Worm (Caenorhabditis elegans) whole organism, young adult: ENCODE measurements around the gene add-2.

Source experiments
- B0035.1 ChIP-seq: sonication (generic microtip); optimal IDR thresholded peaks from 2 replicates; lab custom pipeline; 2016; ENCODE audit warnings: missing genetic modification characterization, mild to moderate bottlenecking, missing compliant biosample characterization, missing genotype, missing genetic modification reagents
- C17E4.6 ChIP-seq: fragments of 200-800 bp; sonication (Bioruptor generic); IDR thresholded peaks from 2 replicates; pipeline ENCODE4 v1.3.6; 2022; ENCODE audit warnings: missing genetic modification reagents, missing genetic modification characterization, missing compliant biosample characterization
- F23B12.7 ChIP-seq: sonication (generic microtip); optimal IDR thresholded peaks from 2 replicates; lab custom pipeline; 2017; ENCODE audit warnings: missing genetic modification characterization, mild to moderate bottlenecking, missing compliant biosample characterization, antibody characterized with exemption, moderate library complexity; ENCODE audit not compliant: insufficient read depth
- F37B4.10 ChIP-seq: fragments of 200-800 bp; sonication (Bioruptor generic); IDR thresholded peaks from 2 replicates; pipeline ENCODE4 v1.3.6; 2022; ENCODE audit warnings: missing genetic modification characterization, missing compliant biosample characterization
- F52B5.7 ChIP-seq: sonication (generic microtip); optimal IDR thresholded peaks from 2 replicates; lab custom pipeline; 2016; ENCODE audit warnings: mild to moderate bottlenecking, missing genetic modification characterization, missing compliant biosample characterization
- F57A8.1 ChIP-seq: fragments of 200-800 bp; sonication (Bioruptor generic); optimal IDR thresholded peaks from 2 replicates; lab custom pipeline; 2018; ENCODE audit warnings: mild to moderate bottlenecking, missing genetic modification characterization, moderate library complexity, missing compliant biosample characterization
- Y53F4B.3 ChIP-seq: fragments of 200-800 bp; sonication (Bioruptor generic); IDR thresholded peaks from 2 replicates; pipeline ENCODE4 v1.3.6; 2022; ENCODE audit warnings: missing genetic modification reagents, missing genetic modification characterization, missing compliant biosample characterization
- Y53G8AR.9 ChIP-seq: fragments of 200-800 bp; sonication (Bioruptor generic); conservative IDR thresholded peaks from 2 replicates; pipeline ENCODE4 v1.3.6; 2022; ENCODE audit warnings: missing genetic modification reagents, missing genetic modification characterization, missing compliant biosample characterization
- Y95B8A.8 ChIP-seq: fragments of 200-800 bp; sonication (Bioruptor generic); IDR thresholded peaks from 2 replicates; pipeline ENCODE4 v1.3.6; 2022; ENCODE audit warnings: missing genetic modification reagents, missing genetic modification characterization, missing compliant biosample characterization
- ama-1 ChIP-seq, 3 experiments: fragments of 150-350 bp in 1 of 3; sonication (generic microtip) in 2 of 3; optimal IDR thresholded peaks; 2 replicates each; lab custom pipeline; 2014 to 2018; ENCODE audit warnings: missing biosample characterization in 2 of 3, missing genetic modification characterization in 2 of 3, missing genetic modification reagents in 2 of 3
- atf-7 ChIP-seq: sonication (generic microtip); optimal IDR thresholded peaks from 2 replicates; lab custom pipeline; 2017; ENCODE audit warnings: mild to moderate bottlenecking, missing genetic modification characterization, missing compliant biosample characterization
- attf-5 ChIP-seq: fragments of 200-800 bp; sonication (Bioruptor generic); optimal IDR thresholded peaks from 2 replicates; lab custom pipeline; 2018; ENCODE audit warnings: mild to moderate bottlenecking, missing genetic modification characterization, missing compliant biosample characterization
- attf-6 ChIP-seq: fragments of 200-800 bp; sonication (Bioruptor generic); IDR thresholded peaks from 2 replicates; pipeline ENCODE4 v1.3.6; 2022; ENCODE audit warnings: missing genetic modification reagents, missing genetic modification characterization, missing compliant biosample characterization
- cebp-2 ChIP-seq: fragments of 200-800 bp; sonication (Bioruptor generic); IDR thresholded peaks from 2 replicates; pipeline ENCODE4 v1.3.6; 2022; ENCODE audit warnings: missing genetic modification characterization, missing compliant biosample characterization
- ceh-100 ChIP-seq: fragments of 200-800 bp; sonication (Bioruptor generic); IDR thresholded peaks from 2 replicates; pipeline ENCODE4 v1.3.6; 2022; ENCODE audit warnings: missing genetic modification reagents, missing genetic modification characterization, missing compliant biosample characterization
- egl-44 ChIP-seq: fragments of 200-800 bp; sonication (Bioruptor generic); IDR thresholded peaks from 2 replicates; pipeline ENCODE4 v1.3.6; 2022; ENCODE audit warnings: missing genetic modification reagents, missing genetic modification characterization, missing compliant biosample characterization
- egrh-3 ChIP-seq: fragments of 200-800 bp; sonication (Bioruptor generic); IDR thresholded peaks from 2 replicates; pipeline ENCODE4 v1.3.6; 2022; ENCODE audit warnings: missing genetic modification reagents, missing genetic modification characterization, missing compliant biosample characterization
- hmg-20 ChIP-seq: fragments of 200-800 bp; sonication (Bioruptor generic); IDR thresholded peaks from 2 replicates; pipeline ENCODE4 v1.3.6; 2022; ENCODE audit warnings: missing genetic modification reagents, missing genetic modification characterization, missing compliant biosample characterization
- lag-1 ChIP-seq: fragments of 200-800 bp; sonication (Bioruptor generic); IDR thresholded peaks from 2 replicates; pipeline ENCODE4 v1.3.6; 2022; ENCODE audit warnings: missing genetic modification reagents, missing genetic modification characterization, missing compliant biosample characterization
- lin-54 ChIP-seq: fragments of 200-800 bp; sonication (Bioruptor generic); optimal IDR thresholded peaks from 2 replicates; lab custom pipeline; 2018; ENCODE audit warnings: mild to moderate bottlenecking, missing genetic modification characterization, missing compliant biosample characterization
- lir-1 ChIP-seq: fragments of 200-800 bp; sonication (Bioruptor generic); conservative IDR thresholded peaks from 2 replicates; pipeline ENCODE4 v1.3.6; 2022; ENCODE audit warnings: missing genetic modification reagents, missing genetic modification characterization, missing compliant biosample characterization
- lsy-27 ChIP-seq: sonication (generic microtip); optimal IDR thresholded peaks from 2 replicates; lab custom pipeline; 2017; ENCODE audit warnings: missing genetic modification characterization, mild to moderate bottlenecking, missing compliant biosample characterization, antibody characterized with exemption, missing genotype, borderline replicate concordance; ENCODE audit not compliant: insufficient read depth
- mcd-1 ChIP-seq: fragments of 200-800 bp; sonication (Bioruptor generic); IDR thresholded peaks from 2 replicates; pipeline ENCODE4 v1.3.6; 2022; ENCODE audit warnings: missing genetic modification reagents, missing genetic modification characterization, missing compliant biosample characterization
- mes-4 ChIP-seq: sonication (generic microtip); optimal IDR thresholded peaks from 2 replicates; lab custom pipeline; 2016; ENCODE audit warnings: missing genotype, missing genetic modification characterization, missing compliant biosample characterization
- mxl-1 ChIP-seq: sonication (generic microtip); optimal IDR thresholded peaks from 2 replicates; lab custom pipeline; 2016; ENCODE audit warnings: missing genetic modification characterization, missing compliant biosample characterization
- nfya-2 ChIP-seq: fragments of 200-800 bp; sonication (Bioruptor generic); IDR thresholded peaks from 2 replicates; pipeline ENCODE4 v1.3.6; 2022; ENCODE audit warnings: missing genetic modification reagents, missing genetic modification characterization, missing compliant biosample characterization
- nfyb-1 ChIP-seq: fragments of 200-800 bp; sonication (Bioruptor generic); IDR thresholded peaks from 2 replicates; pipeline ENCODE4 v1.3.6; 2022; ENCODE audit warnings: missing genetic modification reagents, missing genetic modification characterization, missing compliant biosample characterization
- nhr-27 ChIP-seq: fragments of 200-800 bp; sonication (Bioruptor generic); optimal IDR thresholded peaks from 2 replicates; lab custom pipeline; 2018; ENCODE audit warnings: mild to moderate bottlenecking, missing genetic modification characterization, moderate library complexity, missing compliant biosample characterization
- nhr-80 ChIP-seq: sonication (generic microtip); optimal IDR thresholded peaks from 2 replicates; lab custom pipeline; 2016; ENCODE audit warnings: missing genetic modification characterization, missing compliant biosample characterization
- nhr-90 ChIP-seq: sonication (generic microtip); optimal IDR thresholded peaks from 2 replicates; lab custom pipeline; 2016; ENCODE audit warnings: missing genotype, mild to moderate bottlenecking, missing genetic modification characterization, missing compliant biosample characterization
- pbrm-1 ChIP-seq: fragments of 200-800 bp; sonication (Bioruptor generic); IDR thresholded peaks from 2 replicates; pipeline ENCODE4 v1.3.6; 2022; ENCODE audit warnings: missing genetic modification reagents, missing genetic modification characterization, missing compliant biosample characterization
- rcor-1 ChIP-seq: fragments of 200-800 bp; sonication (Bioruptor generic); IDR thresholded peaks from 2 replicates; pipeline ENCODE4 v1.3.6; 2022; ENCODE audit warnings: missing genetic modification reagents, missing genetic modification characterization, missing compliant biosample characterization
- rec-8 ChIP-seq, 2 experiments: sonication (generic microtip); optimal IDR thresholded peaks; 2 replicates each; lab custom pipeline; 2016; ENCODE audit warnings: mild to moderate bottlenecking in 2 of 2, missing genetic modification characterization in 2 of 2, missing genetic modification reagents in 2 of 2, missing genotype in 2 of 2, missing biosample characterization in 1 of 2, missing compliant biosample characterization in 1 of 2, moderate library complexity in 1 of 2
- rpc-1 ChIP-seq, 2 experiments: fragments of 150-350 bp in 1 of 2; sonication (generic microtip) in 1 of 2; optimal IDR thresholded peaks; 2 replicates each; lab custom pipeline; 2014 to 2018; ENCODE audit warnings: missing biosample characterization in 1 of 2, missing genetic modification characterization in 1 of 2, missing genetic modification reagents in 1 of 2, missing genotype in 1 of 2
- sea-2 ChIP-seq: fragments of 200-800 bp; sonication (Bioruptor generic); IDR thresholded peaks from 2 replicates; pipeline ENCODE4 v1.3.6; 2022; ENCODE audit warnings: missing genetic modification characterization, missing compliant biosample characterization
- snpc-3.4 ChIP-seq: sonication (generic microtip); optimal IDR thresholded peaks from 2 replicates; lab custom pipeline; 2017; ENCODE audit warnings: missing genetic modification characterization, mild to moderate bottlenecking, missing compliant biosample characterization, antibody characterized with exemption, moderate library complexity, missing genotype, missing genetic modification reagents
- sptf-2 ChIP-seq: fragments of 200-800 bp; sonication (Bioruptor generic); optimal IDR thresholded peaks from 2 replicates; lab custom pipeline; 2018; ENCODE audit warnings: mild to moderate bottlenecking, missing genetic modification characterization, missing compliant biosample characterization
- xnd-1 ChIP-seq: sonication (generic microtip); optimal IDR thresholded peaks from 2 replicates; lab custom pipeline; 2016; ENCODE audit warnings: missing genotype, missing genetic modification reagents, missing genetic modification characterization, missing compliant biosample characterization
- zfh-2 ChIP-seq: fragments of 200-800 bp; sonication (Bioruptor generic); conservative IDR thresholded peaks from 2 replicates; pipeline ENCODE4 v1.3.6; 2022; ENCODE audit warnings: missing genetic modification reagents, missing genetic modification characterization, missing compliant biosample characterization
- zim-3 ChIP-seq: sonication (generic microtip); optimal IDR thresholded peaks from 2 replicates; lab custom pipeline; 2017; ENCODE audit warnings: mild to moderate bottlenecking, missing genetic modification characterization, moderate library complexity, missing compliant biosample characterization
- ztf-18 ChIP-seq: sonication (generic microtip); optimal IDR thresholded peaks from 2 replicates; lab custom pipeline; 2016; ENCODE audit warnings: missing genotype, mild to moderate bottlenecking, missing genetic modification characterization, missing compliant biosample characterization
- ztf-22 ChIP-seq: fragments of 200-800 bp; sonication (Bioruptor generic); optimal IDR thresholded peaks from 2 replicates; lab custom pipeline; 2018; ENCODE audit warnings: mild to moderate bottlenecking, missing genetic modification characterization, moderate library complexity, missing compliant biosample characterization
- ztf-28 ChIP-seq: fragments of 200-800 bp; sonication (Bioruptor generic); IDR thresholded peaks from 2 replicates; pipeline ENCODE4 v1.3.6; 2022; ENCODE audit warnings: missing genetic modification reagents, missing genetic modification characterization, missing compliant biosample characterization
- ztf-6 ChIP-seq: fragments of 200-800 bp; sonication (Bioruptor generic); IDR thresholded peaks from 2 replicates; pipeline ENCODE4 v1.3.6; 2022; ENCODE audit warnings: missing genetic modification reagents, missing genetic modification characterization, missing compliant biosample characterization

add-2 gene

ce11 chrV:12038783-12039182 is 25.6 kb upstream of the add-2 start:
- TF ChIP-seq zfh-2 (GFP tag; lab: Robert Waterston, UW) (peak; percentile 95), rcor-1 (GFP tag; lab: Robert Waterston, UW) (0 out of 2 replicates have a peak, but pooled peaks have one; percentile 25), B0035.1 (tag; lab: Kevin White, UChicago) (no peak), nhr-80 (tag; lab: Kevin White, UChicago) (no peak), atf-7 (tag; lab: Kevin White, UChicago) (no peak), rec-8 (tag; optimal IDR thresholded peaks at IDR 0.05; lab: Kevin White, UChicago) (no peak), nfya-2 (GFP tag; lab: Robert Waterston, UW) (no peak), attf-6 (GFP tag; lab: Robert Waterston, UW) (no peak), ztf-28 (GFP tag; lab: Robert Waterston, UW) (no peak), snpc-3.4 (tag; lab: Kevin White, UChicago) (no peak), hmg-20 (GFP tag; lab: Robert Waterston, UW) (no peak), sptf-2 (GFP tag; lab: Kevin White, UChicago) (peak; percentile 60), lsy-27 (tag; lab: Kevin White, UChicago) (no peak), nhr-90 (tag; lab: Kevin White, UChicago) (no peak), mxl-1 (tag; lab: Kevin White, UChicago) (no peak), cebp-2 (no peak), ztf-18 (tag; lab: Kevin White, UChicago) (peak; percentile 20), lin-54 (GFP tag; lab: Kevin White, UChicago) (no peak), ztf-22 (no peak), attf-5 (GFP tag; lab: Kevin White, UChicago) (no peak), mcd-1 (GFP tag; lab: Robert Waterston, UW) (peak; percentile 42), egl-44 (GFP tag; lab: Robert Waterston, UW) (no peak), sea-2 (GFP tag; lab: Robert Waterston, UW) (no peak), ama-1 (optimal IDR thresholded peaks at IDR 0.05; lab: Kevin White, UChicago) (peak; percentile 57), ama-1 (GFP tag; optimal IDR thresholded peaks at IDR 0.05; lab: Kevin White, UChicago) (no peak), F52B5.7 (tag; lab: Kevin White, UChicago) (no peak), Y95B8A.8 (GFP tag; lab: Robert Waterston, UW) (no peak), egrh-3 (GFP tag; lab: Robert Waterston, UW) (peak; percentile 63; the same call in 1 of the 2 replicates), zim-3 (tag; lab: Kevin White, UChicago) (no peak), F37B4.10 (GFP tag; lab: Robert Waterston, UW) (no peak), lir-1 (GFP tag; lab: Robert Waterston, UW) (no peak), lag-1 (GFP tag; lab: Robert Waterston, UW) (no peak), mes-4 (tag; lab: Kevin White, UChicago) (no peak), F57A8.1 (no peak), nfyb-1 (GFP tag; lab: Robert Waterston, UW) (no peak), nhr-27 (tag; lab: Kevin White, UChicago) (no peak)

ce11 chrV:12038317-12038716 is 25.1 kb upstream of the add-2 start:
- TF ChIP-seq egrh-3 (GFP tag; lab: Robert Waterston, UW), result no peak
- no peak for TF ChIP-seq F23B12.7 (tag; lab: Kevin White, UChicago)
- TF ChIP-seq xnd-1, result no peak
- no peak for TF ChIP-seq ztf-28 (GFP tag; lab: Robert Waterston, UW)
- no peak for TF ChIP-seq ztf-22
- TF ChIP-seq C17E4.6 (GFP tag; lab: Robert Waterston, UW), result no peak
- no peak for TF ChIP-seq pbrm-1 (GFP tag; lab: Robert Waterston, UW)
- no peak for TF ChIP-seq Y53G8AR.9
- no peak for TF ChIP-seq Y53F4B.3
- no peak for TF ChIP-seq ceh-100 (GFP tag; lab: Robert Waterston, UW)
- TF ChIP-seq rpc-1 (optimal IDR thresholded peaks at IDR 0.05; lab: Kevin White, UChicago), result no peak
- TF ChIP-seq rpc-1 (tag; optimal IDR thresholded peaks at IDR 0.05; lab: Kevin White, UChicago), result no peak
- no peak for TF ChIP-seq ztf-6 (GFP tag; lab: Robert Waterston, UW)
